Worm (Caenorhabditis elegans): ENCODE data around the gene hlh-33.

ce11 chrIII:1833984-1834563 is 21.1 kb upstream of the hlh-33 start, which contains the start of gene rexd-1:
- TF ChIP-seq snpc-4 (tag; optimal IDR thresholded peaks at IDR 0.05) (no peak), F13H6.1 (tag; optimal IDR thresholded peaks at IDR 0.05) (no peak), egl-27 (tag; optimal IDR thresholded peaks at IDR 0.05) (no peak), alr-1 (tag; optimal IDR thresholded peaks at IDR 0.05) (no peak), ama-1 (optimal IDR thresholded peaks at IDR 0.05) (no peak), ztf-11 (tag; optimal IDR thresholded peaks at IDR 0.05) (no peak), mdl-1 (tag; optimal IDR thresholded peaks at IDR 0.05) (no peak), ceh-16 (tag; optimal IDR thresholded peaks at IDR 0.05) (no peak), nhr-77 (tag; optimal IDR thresholded peaks at IDR 0.05) (no peak), lin-39 (tag; optimal IDR thresholded peaks at IDR 0.05) (no peak), sem-4 (tag; optimal IDR thresholded peaks at IDR 0.05) (no peak), C34F6.9 (tag; optimal IDR thresholded peaks at IDR 0.05) (no peak)
